Fruit fly (Drosophila melanogaster): ENCODE data around the gene tow.
A peak's percentile ranks its signal among the peaks of the same experiment; 100 is the strongest.

tow gene

DNA sequence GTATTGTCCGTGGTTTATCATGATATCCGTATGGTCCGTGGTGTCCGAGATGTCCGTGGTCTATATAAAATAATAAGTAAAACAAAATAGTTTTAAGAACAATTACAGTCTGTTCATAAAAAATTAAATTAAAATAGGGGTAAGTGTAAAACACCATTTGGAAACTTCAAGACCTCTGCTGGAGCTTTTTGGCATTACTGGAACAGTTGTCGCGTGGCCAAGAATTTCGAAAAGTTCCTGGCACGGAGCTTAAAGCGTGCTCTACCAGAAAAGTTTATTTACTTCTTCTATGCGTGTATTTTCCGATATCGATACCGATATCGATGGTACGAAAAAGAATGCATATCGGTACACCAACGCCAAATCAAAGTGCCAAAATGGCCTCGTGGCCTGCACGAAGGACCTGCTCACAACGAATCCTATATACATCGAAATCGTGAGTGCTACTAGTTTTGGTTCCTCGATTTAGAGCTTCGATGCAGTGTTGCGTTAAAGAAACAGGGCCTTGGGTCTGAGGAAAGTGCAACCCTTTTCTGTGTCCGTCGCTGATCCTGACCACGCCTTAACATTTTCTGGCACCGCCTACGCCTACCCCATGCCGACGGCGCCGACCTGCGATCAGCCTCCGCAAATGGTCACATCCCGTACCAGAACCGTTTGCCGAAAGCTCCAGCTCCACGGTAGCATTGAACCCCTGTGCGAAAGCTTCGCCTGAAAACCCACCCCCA lies 389 bp upstream of the tow start (continued):
- TF ChIP-seq MBD-R2 (GFP tag; IDR thresholded peaks at IDR 0.05) (0 out of 2 replicates have a peak, but pooled peaks have one; percentile 39), zfh1 (GFP tag; IDR thresholded peaks at IDR 0.05) (0 out of 3 replicates have a peak, but pooled peaks have one; percentile 13), BEAF-32 (GFP tag; optimal IDR thresholded peaks at IDR 0.05) (peak; percentile 41), CG4820 (GFP tag; optimal IDR thresholded peaks at IDR 0.05) (no peak), vnd (GFP tag; IDR thresholded peaks at IDR 0.05; ENCODE audit: partially characterized antibody) (peak; percentile 46; the same call in 1 of the 3 replicates), CG11560 (tag; IDR thresholded peaks at IDR 0.05) (no peak), CG8924 (tag; optimal IDR thresholded peaks at IDR 0.05) (no peak), Trl (optimal IDR thresholded peaks at IDR 0.05) (no peak), Trl (GFP tag; optimal IDR thresholded peaks at IDR 0.05) (peak; percentile 16), TFAM (GFP tag; optimal IDR thresholded peaks at IDR 0.05) (no peak)

DNA sequence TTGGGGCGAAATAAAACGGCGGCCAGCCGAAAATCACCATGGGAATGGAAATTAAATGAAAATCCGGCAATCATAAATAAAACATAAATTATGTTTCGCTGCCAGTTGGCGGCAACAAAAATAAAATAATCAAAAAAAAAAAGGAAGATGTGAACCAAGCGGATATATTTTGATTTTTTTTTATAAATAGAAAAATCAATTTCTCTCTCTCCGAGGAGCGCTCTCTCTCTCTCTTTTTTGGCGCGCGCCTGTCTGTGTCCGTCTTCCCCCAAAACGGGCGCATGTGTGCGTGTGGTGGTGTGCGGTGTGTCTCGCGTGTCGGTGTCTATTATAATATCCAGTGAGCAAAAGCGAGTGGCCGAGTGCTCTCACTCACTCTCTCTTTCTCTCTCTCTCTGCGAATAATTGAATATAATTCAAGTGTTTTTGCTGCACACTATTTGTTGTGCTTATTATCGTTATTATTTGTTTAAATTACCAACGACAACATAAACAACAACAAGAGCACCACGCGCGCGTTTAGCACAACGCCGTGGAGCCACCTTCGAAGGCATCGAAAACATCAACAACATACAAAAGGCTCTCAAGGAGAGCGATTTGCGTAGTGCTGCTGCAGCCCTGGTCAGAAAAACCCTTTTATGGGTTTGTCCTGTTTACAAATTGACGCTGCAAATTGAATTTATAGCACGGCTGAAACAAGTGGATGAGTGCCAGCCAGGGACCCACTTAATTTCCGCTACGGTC lies 720 bp downstream of the tow start:
- TF ChIP-seq CG7928 (GFP tag; optimal IDR thresholded peaks at IDR 0.05) (peak; percentile 70), E2f2 (GFP tag; IDR thresholded peaks at IDR 0.05) (no peak), Med (GFP tag) (peak; percentile 29), seq (GFP tag; IDR thresholded peaks at IDR 0.05) (peak; percentile 43; the same call in 1 of the 2 replicates), CG11723 (GFP tag; optimal IDR thresholded peaks at IDR 0.05) (no peak), ewg (GFP tag; optimal IDR thresholded peaks at IDR 0.05) (peak; percentile 47), abd-A (tag; optimal IDR thresholded peaks at IDR 0.05) (peak; percentile 36), CG14710 (tag; optimal IDR thresholded peaks at IDR 0.05) (no peak), onecut (GFP tag; IDR thresholded peaks at IDR 0.05) (peak; percentile 95), sens (GFP tag) (peak; percentile 58), CG13287 (GFP tag; IDR thresholded peaks at IDR 0.05; ENCODE audit: partially characterized antibody) (peak; percentile 17; the same call in 1 of the 2 replicates), scrt (GFP tag; optimal IDR thresholded peaks at IDR 0.05) (peak; percentile 15), sqz (GFP tag; optimal IDR thresholded peaks at IDR 0.05) (peak; percentile 70), unc-4 (GFP tag; IDR thresholded peaks at IDR 0.05; ENCODE audit: partially characterized antibody) (0 out of 2 replicates have a peak, but pooled peaks have one; percentile 24), yki (optimal IDR thresholded peaks at IDR 0.05) (peak; percentile 28), CG31441 (GFP tag; IDR thresholded peaks at IDR 0.05) (no peak), YL-1 (GFP tag; optimal IDR thresholded peaks at IDR 0.05) (peak; percentile 20), ci (GFP tag; IDR thresholded peaks at IDR 0.05) (0 out of 3 replicates have a peak, but pooled peaks have one; percentile 10), bsh (GFP tag; optimal IDR thresholded peaks at IDR 0.05) (no peak), gce (GFP tag; IDR thresholded peaks at IDR 0.05) (no peak), so (GFP tag; IDR thresholded peaks at IDR 0.05) (peak; percentile 14; the same call in 1 of the 3 replicates), cg (GFP tag; optimal IDR thresholded peaks at IDR 0.05) (peak; percentile 64), Trl (optimal IDR thresholded peaks at IDR 0.05) (peak; percentile 82 to 86), Trl (GFP tag; optimal IDR thresholded peaks at IDR 0.05) (no peak), Kr (GFP tag; optimal IDR thresholded peaks at IDR 0.05) (peak; percentile 4), eve (GFP tag; optimal IDR thresholded peaks at IDR 0.05) (peak in 1 of 2 experiments; percentile 4), kah (GFP tag; optimal IDR thresholded peaks at IDR 0.05) (peak; percentile 8)

DNA sequence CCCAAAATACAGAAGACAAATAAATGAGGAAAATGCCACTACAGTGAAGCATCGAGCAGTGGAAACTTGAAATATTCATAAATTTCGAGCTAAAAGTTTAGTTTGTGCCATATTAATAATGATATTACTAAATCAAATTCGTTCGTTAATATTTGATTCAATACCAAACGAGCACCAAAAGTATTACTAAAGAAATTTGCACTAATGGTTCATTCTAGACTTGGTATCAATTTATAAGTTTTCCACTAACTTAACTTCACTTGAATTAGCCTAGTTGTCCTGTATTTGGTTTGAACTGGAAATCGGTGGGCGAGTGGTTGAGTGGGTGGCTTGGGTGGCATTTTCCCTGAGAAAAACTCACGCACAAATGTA lies 1.3 kb downstream of the tow start:
- TF ChIP-seq grn (GFP tag; optimal IDR thresholded peaks at IDR 0.05) = no peak
- TF ChIP-seq CG7839 (tag; optimal IDR thresholded peaks at IDR 0.05) = peak; percentile 6
- peak; percentile 50 for TF ChIP-seq Sox102F (GFP tag; optimal IDR thresholded peaks at IDR 0.05)
- TF ChIP-seq row (GFP tag; IDR thresholded peaks at IDR 0.05) = peak; percentile 39; the same call in 2 of the 3 replicates
- TF ChIP-seq CG10366 (GFP tag; IDR thresholded peaks at IDR 0.05) = no peak
- peak in 1 of 2 experiments; percentile 40 for TF ChIP-seq Hr51 (GFP tag; optimal IDR thresholded peaks at IDR 0.05)
- TF ChIP-seq Hmr (GFP tag; optimal IDR thresholded peaks at IDR 0.05) = peak; percentile 9
- no peak for TF ChIP-seq CG13287 (GFP tag; IDR thresholded peaks at IDR 0.05; ENCODE audit: partially characterized antibody)
- TF ChIP-seq CG13296 (GFP tag; optimal IDR thresholded peaks at IDR 0.05) = peak; percentile 10
- TF ChIP-seq CG12391 (tag; optimal IDR thresholded peaks at IDR 0.05) = peak; percentile 9
- 0 out of 2 replicates have a peak, but pooled peaks have one; percentile 10 for TF ChIP-seq CG32767 (GFP tag; IDR thresholded peaks at IDR 0.05)
- no peak for TF ChIP-seq Hr3 (GFP tag; optimal IDR thresholded peaks at IDR 0.05)
- TF ChIP-seq CG9932 (GFP tag; IDR thresholded peaks at IDR 0.05) = no peak
